Worm (Caenorhabditis elegans) whole organism, L4/young adult: Measurements from ENCODE around the gene ztf-9.

Experiments used
- W03F9.2 ChIP-seq: fragments of 150-350 bp; optimal IDR thresholded peaks from 2 replicates; lab custom pipeline; 2014; ENCODE audit warnings: missing biosample characterization, missing genetic modification characterization
- him-1 ChIP-seq: sonication (generic microtip); optimal IDR thresholded peaks from 2 replicates; lab custom pipeline; 2016; ENCODE audit warnings: missing genotype, missing genetic modification reagents, missing genetic modification characterization, missing compliant biosample characterization

DNA sequence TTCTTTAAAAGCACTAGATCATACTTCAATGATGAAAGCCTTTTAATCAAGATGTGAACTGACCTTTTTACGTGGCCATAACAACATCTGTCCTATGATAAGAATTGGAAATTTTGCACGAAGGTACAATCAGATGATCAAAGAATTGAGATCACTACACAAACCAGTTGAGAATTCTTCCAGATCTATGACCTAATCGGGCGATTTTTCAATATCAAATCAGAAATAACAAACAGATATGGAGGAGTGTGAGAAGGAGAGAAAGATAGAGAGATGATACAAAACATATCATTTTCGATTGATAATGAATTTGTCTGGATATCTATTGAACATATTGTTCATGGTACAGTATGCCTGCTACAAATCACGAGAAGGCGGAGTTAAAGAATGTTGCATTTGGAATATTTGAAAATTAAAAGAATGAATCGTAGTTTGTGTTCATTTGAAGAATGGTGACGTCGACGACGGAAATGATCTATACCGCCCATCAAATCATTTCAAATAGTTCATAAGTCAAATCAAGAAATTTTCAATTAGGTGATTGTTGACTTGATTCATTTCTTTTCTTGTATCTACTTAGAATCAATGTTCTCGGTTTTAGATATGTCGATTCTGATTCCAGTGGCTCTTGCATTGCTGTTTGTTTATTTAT is 37.7 kb downstream of the ztf-9 start, which contains the start of gene cyp-29A4:
- TF ChIP-seq W03F9.2 (tag; lab: Kevin White, UChicago) = no peak
- TF ChIP-seq him-1 (tag; lab: Kevin White, UChicago) = no peak
